Fruit fly (Drosophila melanogaster) whole organism, embryonic: ENCODE data around the gene CG1607.

Experiments
- CG13287 ChIP-seq: fragments of 200-800 bp; sonication (Bioruptor generic); IDR thresholded peaks from 2 replicates; pipeline ENCODE4 v1.3.6; 2022; ENCODE audit warnings: missing biosample characterization, missing genetic modification characterization; ENCODE audit not compliant: partially characterized antibody
- CG13894 ChIP-seq: fragments of 200-800 bp; sonication (Bioruptor generic); optimal IDR thresholded peaks from 3 replicates; lab custom pipeline; 2018; ENCODE audit warnings: missing biosample characterization, mild to moderate bottlenecking, missing genetic modification characterization, moderate library complexity
- CG15601 ChIP-seq: fragments of 200-800 bp; sonication (Bioruptor generic); optimal IDR thresholded peaks from 3 replicates; lab custom pipeline; 2019; ENCODE audit warnings: missing biosample characterization, mild to moderate bottlenecking, missing genetic modification characterization, moderate library complexity
- CG18764 ChIP-seq: fragments of 200-800 bp; sonication (Bioruptor generic); optimal IDR thresholded peaks from 3 replicates; lab custom pipeline; 2016; ENCODE audit warnings: missing biosample characterization, missing genetic modification characterization
- CG2202 ChIP-seq: fragments of 200-800 bp; sonication (Bioruptor generic); optimal IDR thresholded peaks from 2 replicates; lab custom pipeline; 2018; ENCODE audit warnings: missing biosample characterization, mild to moderate bottlenecking, missing genetic modification characterization
- CG3065 ChIP-seq: fragments of 200-800 bp; sonication (Bioruptor generic); optimal IDR thresholded peaks from 2 replicates; lab custom pipeline; 2016; ENCODE audit warnings: missing biosample characterization, missing genetic modification characterization
- CG4707 ChIP-seq: fragments of 200-800 bp; sonication (Bioruptor generic); optimal IDR thresholded peaks from 2 replicates; lab custom pipeline; 2018; ENCODE audit warnings: missing biosample characterization, mild to moderate bottlenecking, missing genetic modification characterization, moderate library complexity
- CG8089 ChIP-seq: fragments of 200-800 bp; sonication (Bioruptor generic); optimal IDR thresholded peaks from 3 replicates; lab custom pipeline; 2016; ENCODE audit warnings: missing biosample characterization, missing genetic modification characterization
- CG8944 ChIP-seq: fragments of 200-800 bp; sonication (Bioruptor generic); optimal IDR thresholded peaks from 3 replicates; lab custom pipeline; 2016; ENCODE audit warnings: missing biosample characterization, missing genetic modification characterization
- Dref ChIP-seq: fragments of 200-800 bp; sonication (Bioruptor generic); IDR thresholded peaks from 2 replicates; pipeline ENCODE4 v1.3.6; 2022; ENCODE audit warnings: missing biosample characterization, missing genetic modification characterization
- Drgx ChIP-seq: fragments of 200-800 bp; sonication (Bioruptor generic); IDR thresholded peaks from 2 replicates; pipeline ENCODE4 v1.3.6; 2022; ENCODE audit warnings: missing biosample characterization, missing genetic modification characterization
- Ets65A ChIP-seq: fragments of 200-800 bp; sonication (Bioruptor generic); peaks from one replicate; lab custom pipeline; 2016; ENCODE audit warnings: missing biosample characterization, missing genetic modification characterization
- HmgZ ChIP-seq: fragments of 200-800 bp; sonication (Bioruptor generic); optimal IDR thresholded peaks from 2 replicates; lab custom pipeline; 2018; ENCODE audit warnings: missing biosample characterization, mild to moderate bottlenecking, missing genetic modification characterization
- Med ChIP-seq: fragments of 200-800 bp; sonication (Bioruptor generic); peaks from one replicate; lab custom pipeline; 2016; ENCODE audit warnings: missing biosample characterization, missing genetic modification characterization, mild to moderate bottlenecking, inconsistent platforms, moderate library complexity
- Trl ChIP-seq, 3 experiments: fragments of >200 bp in 2 of 3; fragments of 200-800 bp in 1 of 3; sonication (Bioruptor generic) in 1 of 3; optimal IDR thresholded peaks; 2 replicates in 1 of 3; 3 replicates in 2 of 3; lab custom pipeline; 2016 to 2017; ENCODE audit warnings: missing biosample characterization in 1 of 3, missing genetic modification characterization in 1 of 3
- dimm ChIP-seq: fragments of 200-800 bp; sonication (Bioruptor generic); IDR thresholded peaks from 2 replicates; pipeline ENCODE4 v1.3.6; 2022; ENCODE audit warnings: missing biosample characterization, missing genetic modification characterization
- dysf ChIP-seq: fragments of 200-800 bp; sonication (Bioruptor generic); IDR thresholded peaks from 3 replicates; pipeline ENCODE4 v1.3.6; 2022; ENCODE audit warnings: missing biosample characterization, missing genetic modification characterization
- her ChIP-seq: fragments of 200-800 bp; sonication (Bioruptor generic); optimal IDR thresholded peaks from 2 replicates; lab custom pipeline; 2016; ENCODE audit warnings: missing biosample characterization, missing genetic modification characterization
- jigr1 ChIP-seq: fragments of 200-800 bp; sonication (Bioruptor generic); IDR thresholded peaks from 3 replicates; pipeline ENCODE4 v1.3.6; 2022; ENCODE audit warnings: missing biosample characterization, missing genetic modification characterization
- nerfin-2 ChIP-seq: fragments of 200-800 bp; sonication (Bioruptor generic); IDR thresholded peaks from 2 replicates; pipeline ENCODE4 v1.3.6; 2022; ENCODE audit warnings: missing biosample characterization, missing genetic modification characterization; ENCODE audit not compliant: partially characterized antibody
- slbo ChIP-seq: fragments of 200-800 bp; sonication (Bioruptor generic); IDR thresholded peaks from 2 replicates; pipeline ENCODE4 v1.3.6; 2022; ENCODE audit warnings: missing biosample characterization, missing genetic modification characterization

The CG1607 gene

dm6 chr3R:31438856-31439255 lies 56.9 kb downstream of the CG1607 start (continued):
- TF ChIP-seq CG13894, result peak; percentile 75
- TF ChIP-seq CG18764 (GFP tag; lab: Kevin White, UChicago), result no peak
- TF ChIP-seq CG8089 (GFP tag; lab: Kevin White, UChicago), result no peak
- no peak for TF ChIP-seq dimm (GFP tag; lab: Robert Waterston, UW)
- TF ChIP-seq Dref, result no peak
- TF ChIP-seq, all 482 proteins: peak for 9

dm6 chr3R:31439986-31440385 lies 58.1 kb downstream of the CG1607 start:
- TF ChIP-seq jigr1 (no peak), slbo (GFP tag; lab: Robert Waterston, UW) (peak; percentile 18; the same call in 1 of the 2 replicates), HmgZ (tag; lab: Kevin White, UChicago) (no peak), Med (GFP tag; lab: Kevin White, UChicago) (peak; percentile 48), Trl (optimal IDR thresholded peaks at IDR 0.05; lab: Kevin White, UChicago) (no peak), Trl (GFP tag; optimal IDR thresholded peaks at IDR 0.05; lab: Kevin White, UChicago) (no peak), dysf (GFP tag; lab: Robert Waterston, UW) (0 out of 3 replicates have a peak, but pooled peaks have one; percentile 12), nerfin-2 (no peak), Drgx (GFP tag; lab: Robert Waterston, UW) (peak; percentile 66), Ets65A (peak; percentile 86)

- TF ChIP-seq CG2202 (tag; lab: Kevin White, UChicago) (no peak), CG3065 (no peak), CG15601 (tag; lab: Kevin White, UChicago) (no peak), her (no peak), Ets65A (peak; percentile 61), CG4707 (no peak), CG13287 (GFP tag; lab: Robert Waterston, UW) (no peak), CG8944 (no peak)
Observed at dm6 chr3R:31440561-31440960, 58.7 kb downstream of the CG1607 start.
